Fruit fly (Drosophila melanogaster) Kc167 (cell line): Measurements from ENCODE around the gene CG33710.

Experiments
- Sin3A ChIP-seq: fragments of >200 bp; optimal IDR thresholded peaks from 2 replicates; lab custom pipeline; 2018; ENCODE audit warnings: missing external identifiers
- h ChIP-seq: fragments of >200 bp; optimal IDR thresholded peaks from 3 replicates; lab custom pipeline; 2018; ENCODE audit warnings: missing external identifiers
- insv ChIP-seq: fragments of >200 bp; optimal IDR thresholded peaks from 3 replicates; lab custom pipeline; 2018; ENCODE audit warnings: missing external identifiers
- psq ChIP-seq: fragments of >200 bp; optimal IDR thresholded peaks from 2 replicates; lab custom pipeline; 2017; ENCODE audit warnings: missing external identifiers
- ttk ChIP-seq: sonication (Bioruptor generic); optimal IDR thresholded peaks from 2 replicates; lab custom pipeline; 2017; ENCODE audit warnings: missing external identifiers

DNA sequence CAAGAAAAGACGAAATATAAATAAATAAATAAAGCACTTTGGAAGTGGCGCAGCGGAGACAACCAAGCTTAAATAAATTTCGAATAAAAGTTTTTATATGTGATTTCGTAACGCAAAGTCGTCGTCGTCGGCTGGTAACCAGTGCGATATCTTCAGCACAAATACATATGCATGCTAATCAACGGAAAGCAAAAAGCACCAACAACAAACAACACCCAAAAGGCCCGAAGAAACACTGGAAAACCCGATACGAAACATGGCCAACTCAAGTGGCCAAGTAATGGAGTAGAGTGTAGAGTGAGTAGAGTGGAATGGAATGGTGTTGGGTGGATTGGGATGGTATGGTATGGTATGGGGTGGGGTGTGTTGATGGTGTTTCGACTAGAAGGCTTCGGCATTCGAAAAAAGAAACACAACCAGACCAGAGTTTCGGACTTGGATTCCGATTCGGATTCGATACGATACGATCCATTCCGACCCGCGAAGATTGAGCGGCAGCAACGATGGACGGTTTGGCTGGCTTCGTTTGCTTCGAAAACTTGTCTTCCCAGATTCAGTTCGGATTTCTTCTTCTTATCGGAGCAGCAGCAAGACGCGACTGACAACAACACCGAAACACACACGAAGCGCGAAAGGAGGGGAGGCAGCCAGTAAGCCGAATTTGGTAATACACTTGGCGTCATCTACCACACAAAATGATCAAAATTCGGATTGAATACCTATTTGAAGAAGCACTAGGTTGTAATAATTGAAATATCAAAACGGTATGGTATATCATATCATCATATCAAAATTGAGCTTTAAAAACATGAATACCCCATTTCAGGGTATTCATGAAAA is 49.8 kb downstream of the CG33710 start:
- TF ChIP-seq Sin3A (lab: Kevin White, UChicago) = no peak
- TF ChIP-seq psq (lab: Kevin White, UChicago) = no peak
- TF ChIP-seq h (lab: Kevin White, UChicago) = no peak
- TF ChIP-seq insv (lab: Kevin White, UChicago) = no peak
- no peak for TF ChIP-seq ttk (lab: Kevin White, UChicago)
